Fruit fly (Drosophila melanogaster): Measurements from ENCODE around the gene CG17754.

Gene CG17754

DNA sequence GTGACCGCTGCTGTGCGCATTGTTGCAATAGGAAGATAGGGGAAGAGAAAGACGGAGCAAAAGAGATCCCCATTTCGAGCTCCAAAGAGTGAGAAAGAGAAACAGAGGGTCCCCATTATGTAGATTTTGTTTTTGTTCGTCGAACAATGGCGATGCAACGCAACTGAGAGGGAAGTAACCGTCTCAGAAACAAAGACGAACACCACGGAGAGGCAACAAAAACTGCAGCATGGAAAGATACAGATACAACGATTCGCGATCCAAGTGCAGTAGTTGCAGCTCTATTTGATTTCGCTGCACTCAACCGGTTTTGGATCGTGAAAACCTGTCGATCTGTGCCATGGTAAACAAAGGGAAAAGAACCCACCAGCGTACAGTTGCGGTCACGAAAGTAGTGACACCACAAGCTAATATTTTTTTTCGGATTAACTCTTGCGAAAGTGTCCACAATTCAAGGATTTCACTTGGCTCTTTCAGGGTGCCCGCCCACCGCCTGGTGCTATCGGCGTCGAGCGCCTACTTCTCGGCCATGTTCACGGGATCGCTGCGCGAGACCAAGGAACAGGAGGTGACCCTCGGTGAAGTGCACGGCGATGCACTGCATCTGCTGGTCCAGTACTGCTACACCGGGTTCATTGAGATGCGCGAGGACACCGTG lies 2.0 kb downstream of the CG17754 start (continued):
- TF ChIP-seq OdsH (GFP tag; optimal IDR thresholded peaks at IDR 0.05), result no peak
- TF ChIP-seq Met (GFP tag; optimal IDR thresholded peaks at IDR 0.05), result no peak
- TF ChIP-seq CG11902 (GFP tag; optimal IDR thresholded peaks at IDR 0.05), result no peak
- TF ChIP-seq Sox102F (GFP tag; optimal IDR thresholded peaks at IDR 0.05), result no peak
- no peak for TF ChIP-seq CG3032 (tag; optimal IDR thresholded peaks at IDR 0.05)
- no peak for TF ChIP-seq Hr4 (GFP tag; optimal IDR thresholded peaks at IDR 0.05)
- peak; percentile 27; the same call in 1 of the 2 replicates for TF ChIP-seq CG11294 (GFP tag; IDR thresholded peaks at IDR 0.05)
- peak; percentile 68 for TF ChIP-seq eg (GFP tag; IDR thresholded peaks at IDR 0.05)
- peak; percentile 46 for TF ChIP-seq CG9139 (GFP tag; optimal IDR thresholded peaks at IDR 0.05)
- TF ChIP-seq CG8119 (GFP tag; IDR thresholded peaks at IDR 0.05), result peak; percentile 45
- peak; percentile 1 for TF ChIP-seq CG8632 (GFP tag; optimal IDR thresholded peaks at IDR 0.05)
- no peak for TF ChIP-seq Eip93F (GFP tag; optimal IDR thresholded peaks at IDR 0.05)
- no peak; the same call in 1 of the 2 replicates for TF ChIP-seq Gug (GFP tag; IDR thresholded peaks at IDR 0.05)
- TF ChIP-seq salr (GFP tag; optimal IDR thresholded peaks at IDR 0.05), result no peak
- TF ChIP-seq esn (GFP tag; optimal IDR thresholded peaks at IDR 0.05), result no peak
- peak; percentile 13 for TF ChIP-seq dsx (GFP tag; optimal IDR thresholded peaks at IDR 0.05; ENCODE audit: poor library complexity, severe bottlenecking)
- TF ChIP-seq CG6808 (GFP tag; optimal IDR thresholded peaks at IDR 0.05), result peak; percentile 34
- TF ChIP-seq Sox14 (GFP tag; optimal IDR thresholded peaks at IDR 0.05), result peak; percentile 64
- no peak for TF ChIP-seq Hr38 (GFP tag; optimal IDR thresholded peaks at IDR 0.05)

dm6 chrX:9255021-9255420 lies 4.8 kb downstream of the CG17754 start:
- TF ChIP-seq Eip78C (GFP tag), result peak; percentile 41
- TF ChIP-seq CG31627 (GFP tag; optimal IDR thresholded peaks at IDR 0.05), result no peak
- no peak for TF ChIP-seq Eip75B (GFP tag; optimal IDR thresholded peaks at IDR 0.05)
- peak; percentile 11 for TF ChIP-seq esn (GFP tag; optimal IDR thresholded peaks at IDR 0.05)
- no peak for TF ChIP-seq achi (GFP tag; optimal IDR thresholded peaks at IDR 0.05)
- TF ChIP-seq acj6 (GFP tag; optimal IDR thresholded peaks at IDR 0.05), result no peak

DNA sequence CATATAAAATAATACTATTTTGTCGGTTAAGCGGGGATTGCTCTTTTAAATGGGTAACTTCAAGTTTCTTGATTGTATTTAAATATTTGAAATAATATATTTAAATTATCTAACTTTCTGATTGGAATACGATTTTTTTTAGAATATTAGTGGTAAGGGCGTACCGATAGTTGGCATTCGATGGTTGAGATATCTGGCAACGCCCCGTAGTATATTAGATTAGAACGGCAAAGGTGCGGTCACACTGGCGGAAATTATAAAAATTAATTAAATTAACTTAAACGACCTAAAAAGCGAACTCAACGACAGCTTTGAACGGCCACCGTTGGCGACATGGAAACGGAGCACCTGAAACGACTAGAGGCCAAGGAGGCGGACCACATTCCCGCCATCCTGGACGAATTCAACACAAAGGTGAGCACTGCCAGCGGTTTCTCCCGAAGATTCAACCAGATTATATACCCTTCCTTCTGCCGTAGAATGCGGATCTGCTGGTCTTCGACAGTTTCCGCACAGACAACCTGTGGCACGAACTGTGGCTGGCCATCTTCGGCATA lies 5.8 kb downstream of the CG17754 start, which contains the start of gene ric8a:
Gene ric8a, plus strand, starts transcription at position 205 of the 557 bp plus-strand sequence.
- TF ChIP-seq esn (GFP tag; optimal IDR thresholded peaks at IDR 0.05), result peak; percentile 21
- peak; percentile 19 for TF ChIP-seq OdsH (GFP tag; optimal IDR thresholded peaks at IDR 0.05)
- TF ChIP-seq Sox14 (GFP tag; optimal IDR thresholded peaks at IDR 0.05), result peak; percentile 48
- TF ChIP-seq CG3032 (tag; optimal IDR thresholded peaks at IDR 0.05), result peak; percentile 34
- TF ChIP-seq CG6854 (GFP tag; optimal IDR thresholded peaks at IDR 0.05), result no peak
- TF ChIP-seq lz (GFP tag; optimal IDR thresholded peaks at IDR 0.05), result peak; percentile 40
- peak; percentile 10 for TF ChIP-seq CG3919 (GFP tag; optimal IDR thresholded peaks at IDR 0.05)
- no peak for TF ChIP-seq CG6163 (GFP tag; IDR thresholded peaks at IDR 0.05)
- no peak for TF ChIP-seq dac (GFP tag; optimal IDR thresholded peaks at IDR 0.05)
- no peak for TF ChIP-seq cyc (GFP tag; optimal IDR thresholded peaks at IDR 0.05)
- TF ChIP-seq Sox102F (GFP tag; optimal IDR thresholded peaks at IDR 0.05), result no peak
- TF ChIP-seq CG34406 (GFP tag; optimal IDR thresholded peaks at IDR 0.05), result no peak

DNA sequence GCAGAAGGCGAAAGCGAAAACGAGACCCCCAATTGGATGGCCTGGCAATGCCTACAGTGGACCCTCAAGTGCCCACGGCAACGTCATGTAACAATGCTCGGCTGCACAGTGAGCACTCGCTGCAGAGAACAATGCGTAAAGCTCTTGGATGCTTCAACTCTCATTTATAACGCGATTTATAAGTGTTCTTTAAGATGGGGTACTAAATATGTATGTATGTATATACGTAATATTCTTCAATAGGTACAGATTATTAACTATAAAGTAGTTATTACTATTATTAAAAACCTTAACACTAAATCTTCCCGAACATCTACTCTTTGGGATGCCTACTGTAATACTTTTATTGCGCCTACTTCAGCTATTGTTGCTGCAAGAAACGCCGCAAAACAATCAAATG lies 15.9 kb downstream of the CG17754 start:
- TF ChIP-seq CG8632 (GFP tag; optimal IDR thresholded peaks at IDR 0.05) (no peak), ss (GFP tag; optimal IDR thresholded peaks at IDR 0.05) (no peak), CG6854 (GFP tag; optimal IDR thresholded peaks at IDR 0.05) (no peak), CG6163 (GFP tag; IDR thresholded peaks at IDR 0.05) (no peak), topi (GFP tag; optimal IDR thresholded peaks at IDR 0.05) (no peak), CG8119 (GFP tag; IDR thresholded peaks at IDR 0.05) (peak; percentile 50; the same call in 2 of the 3 replicates), Gug (GFP tag; IDR thresholded peaks at IDR 0.05) (peak; percentile 18; the same call in 1 of the 2 replicates), CG32006 (GFP tag; optimal IDR thresholded peaks at IDR 0.05) (peak; percentile 32), Hr4 (GFP tag; optimal IDR thresholded peaks at IDR 0.05) (no peak), Hr38 (GFP tag; optimal IDR thresholded peaks at IDR 0.05) (no peak), CG15336 (GFP tag; IDR thresholded peaks at IDR 0.05) (peak; percentile 66), Eip78C (GFP tag) (peak; percentile 56), CG3032 (tag; optimal IDR thresholded peaks at IDR 0.05) (no peak), Eip75B (GFP tag; optimal IDR thresholded peaks at IDR 0.05) (no peak), eg (GFP tag; IDR thresholded peaks at IDR 0.05) (0 out of 3 replicates have a peak, but pooled peaks have one; percentile 10), Ets21C (GFP tag; optimal IDR thresholded peaks at IDR 0.05) (no peak)
